Worm (Caenorhabditis elegans): ENCODE data around the gene hic-1.

- TF ChIP-seq lin-13 (tag; optimal IDR thresholded peaks at IDR 0.05) = no peak
- TF ChIP-seq unc-62 (GFP tag; optimal IDR thresholded peaks at IDR 0.05) = no peak
- TF ChIP-seq tbx-8 (GFP tag; optimal IDR thresholded peaks at IDR 0.05) = no peak
These were observed 45.0 kb downstream of the hic-1 start for ce11 chrX:6553634-6554033.
